Fruit fly (Drosophila melanogaster): ENCODE results near the gene Smg5.

DNA sequence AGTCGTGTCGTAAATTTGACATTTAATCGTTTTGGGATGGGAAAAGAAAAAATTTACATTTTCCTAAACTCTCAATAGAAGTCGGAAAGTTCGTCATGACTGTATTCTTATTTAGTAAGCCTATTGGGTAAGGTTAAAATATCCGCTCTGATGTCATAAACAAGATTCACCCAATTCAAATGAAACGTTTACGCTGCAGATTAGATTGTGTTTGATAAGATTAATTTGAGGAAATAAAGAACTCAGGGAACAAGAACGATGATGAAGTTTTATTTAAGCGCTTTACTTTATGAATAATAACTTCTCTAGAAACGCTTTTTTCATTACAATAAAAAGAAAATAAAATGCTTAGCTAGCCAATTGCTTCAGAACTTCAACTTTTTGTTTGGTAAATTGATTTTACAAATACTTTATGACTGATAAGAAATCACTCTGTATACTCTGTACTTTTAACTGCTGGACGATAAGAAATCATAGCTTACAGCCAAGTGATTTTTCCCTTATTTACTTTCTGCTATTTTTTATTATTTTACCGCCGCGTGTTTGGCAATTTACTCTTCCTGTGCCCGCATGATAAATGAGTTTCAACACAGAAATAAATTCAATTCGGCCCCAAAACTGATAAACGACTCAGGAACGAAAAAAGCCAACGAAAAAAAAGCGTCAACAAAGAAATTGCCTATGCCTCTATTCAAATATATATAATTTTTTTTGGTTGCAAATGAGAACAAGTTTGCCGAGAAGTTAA lies 18.0 kb downstream of the Smg5 start:
- TF ChIP-seq CG34224 (GFP tag; IDR thresholded peaks at IDR 0.05; ENCODE audit: partially characterized antibody) (no peak), CG4282 (GFP tag; optimal IDR thresholded peaks at IDR 0.05) (no peak), CG12155 (GFP tag; optimal IDR thresholded peaks at IDR 0.05) (no peak), ssp (GFP tag; IDR thresholded peaks at IDR 0.05) (no peak), CG17829 (tag; optimal IDR thresholded peaks at IDR 0.05) (no peak), MTF-1 (GFP tag; optimal IDR thresholded peaks at IDR 0.05; ENCODE audit: borderline replicate concordance) (peak; percentile 5), CG14014 (GFP tag; IDR thresholded peaks at IDR 0.05) (no peak), CTCF (GFP tag; optimal IDR thresholded peaks at IDR 0.05) (no peak), Dll (GFP tag; IDR thresholded peaks at IDR 0.05; ENCODE audit: partially characterized antibody) (no peak), CG18262 (tag; optimal IDR thresholded peaks at IDR 0.05) (no peak), jing (GFP tag; optimal IDR thresholded peaks at IDR 0.05) (no peak), vvl (GFP tag; IDR thresholded peaks at IDR 0.05) (no peak), CG10979 (tag; optimal IDR thresholded peaks at IDR 0.05) (no peak)

Data from whole organism, embryonic.